Fruit fly (Drosophila melanogaster): Measurements from ENCODE around the gene CG17834.

The CG17834 gene

dm6 chr2L:8587911-8588310 lies 59.0 kb downstream of the CG17834 start (continued):
- TF ChIP-seq CG6791 (GFP tag; IDR thresholded peaks at IDR 0.05; ENCODE audit: partially characterized antibody) (no peak), Hmr (GFP tag; optimal IDR thresholded peaks at IDR 0.05) (no peak), CG14014 (GFP tag; IDR thresholded peaks at IDR 0.05) (no peak), CG18476 (GFP tag; optimal IDR thresholded peaks at IDR 0.05) (no peak), klu (GFP tag; IDR thresholded peaks at IDR 0.05) (no peak), gsb-n (tag; optimal IDR thresholded peaks at IDR 0.05) (no peak), tll (GFP tag; optimal IDR thresholded peaks at IDR 0.05) (no peak), CG8944 (GFP tag; optimal IDR thresholded peaks at IDR 0.05) (no peak), Sry-δ (GFP tag; optimal IDR thresholded peaks at IDR 0.05) (no peak), cad (GFP tag; optimal IDR thresholded peaks at IDR 0.05) (peak; percentile 70), CG16779 (GFP tag; IDR thresholded peaks at IDR 0.05) (no peak), lbe (GFP tag; optimal IDR thresholded peaks at IDR 0.05) (no peak), CG12744 (GFP tag; optimal IDR thresholded peaks at IDR 0.05) (no peak), Hey (tag; optimal IDR thresholded peaks at IDR 0.05) (peak; percentile 17), zen (tag; optimal IDR thresholded peaks at IDR 0.05) (no peak), CG18764 (GFP tag; optimal IDR thresholded peaks at IDR 0.05) (no peak), sens (GFP tag) (peak; percentile 73), NFAT (GFP tag; IDR thresholded peaks at IDR 0.05) (no peak), lilli (GFP tag; optimal IDR thresholded peaks at IDR 0.05) (no peak), Dip3 (GFP tag; optimal IDR thresholded peaks at IDR 0.05) (no peak), CG7786 (GFP tag; optimal IDR thresholded peaks at IDR 0.05) (no peak), CG33213 (GFP tag; optimal IDR thresholded peaks at IDR 0.05) (no peak), Deaf1 (tag; optimal IDR thresholded peaks at IDR 0.05) (no peak), CG10274 (GFP tag; optimal IDR thresholded peaks at IDR 0.05) (no peak), crp (GFP tag; optimal IDR thresholded peaks at IDR 0.05) (no peak), nerfin-1 (tag; optimal IDR thresholded peaks at IDR 0.05) (peak; percentile 26), pum (GFP tag; optimal IDR thresholded peaks at IDR 0.05) (no peak), CG7271 (tag; optimal IDR thresholded peaks at IDR 0.05) (no peak), zfh1 (GFP tag; IDR thresholded peaks at IDR 0.05) (no peak), CG1792 (GFP tag; optimal IDR thresholded peaks at IDR 0.05) (no peak), Antp (GFP tag; optimal IDR thresholded peaks at IDR 0.05) (no peak), fd96Cb (tag; optimal IDR thresholded peaks at IDR 0.05) (no peak), kah (GFP tag; optimal IDR thresholded peaks at IDR 0.05) (no peak), Stat92E (GFP tag; optimal IDR thresholded peaks at IDR 0.05) (no peak), B-H1 (GFP tag; IDR thresholded peaks at IDR 0.05) (no peak), ranshi (GFP tag; IDR thresholded peaks at IDR 0.05) (no peak), Mad (GFP tag; optimal IDR thresholded peaks at IDR 0.05) (no peak), CG12391 (tag; optimal IDR thresholded peaks at IDR 0.05) (no peak), CG12071 (GFP tag; optimal IDR thresholded peaks at IDR 0.05) (no peak), wek (GFP tag; optimal IDR thresholded peaks at IDR 0.05) (no peak), gem (tag; optimal IDR thresholded peaks at IDR 0.05) (no peak), CG10565 (GFP tag; optimal IDR thresholded peaks at IDR 0.05) (no peak), oc (tag; optimal IDR thresholded peaks at IDR 0.05) (peak; percentile 48), CG11093 (GFP tag; IDR thresholded peaks at IDR 0.05) (0 out of 3 replicates have a peak, but pooled peaks have one; percentile 11), inv (GFP tag; IDR thresholded peaks at IDR 0.05; ENCODE audit: partially characterized antibody) (no peak), Ssrp (tag; optimal IDR thresholded peaks at IDR 0.05) (no peak), CG3281 (GFP tag; optimal IDR thresholded peaks at IDR 0.05) (no peak), Hr78 (GFP tag; optimal IDR thresholded peaks at IDR 0.05) (no peak), bsh (GFP tag; optimal IDR thresholded peaks at IDR 0.05) (no peak), pros (GFP tag; optimal IDR thresholded peaks at IDR 0.05) (peak; percentile 72), CG17612 (GFP tag; IDR thresholded peaks at IDR 0.05) (no peak)
